Fruit fly (Drosophila melanogaster) whole organism, embryonic: ENCODE data around the gene fit.
A peak's percentile ranks its signal among the peaks of the same experiment; 100 is the strongest.

ENCODE experiments used
- Asciz ChIP-seq: fragments of 200-800 bp; sonication (Bioruptor generic); optimal IDR thresholded peaks from 2 replicates; lab custom pipeline; 2017; ENCODE audit warnings: missing biosample characterization, mild to moderate bottlenecking, missing genetic modification characterization, missing genetic modification reagents
- Atf3 ChIP-seq: fragments of 200-800 bp; sonication (Bioruptor generic); optimal IDR thresholded peaks from 3 replicates; lab custom pipeline; 2016; ENCODE audit warnings: missing biosample characterization, missing genetic modification characterization
- CG12236 ChIP-seq: fragments of 200-800 bp; sonication (Bioruptor generic); optimal IDR thresholded peaks from 2 replicates; lab custom pipeline; 2016; ENCODE audit warnings: missing biosample characterization, missing genetic modification characterization
- CG12744 ChIP-seq: fragments of 200-800 bp; sonication (Bioruptor generic); optimal IDR thresholded peaks from 2 replicates; lab custom pipeline; 2016; ENCODE audit warnings: missing biosample characterization, missing genetic modification characterization
- CG13424 ChIP-seq: fragments of 200-800 bp; sonication (Bioruptor generic); optimal IDR thresholded peaks from 2 replicates; lab custom pipeline; 2019; ENCODE audit warnings: missing biosample characterization, mild to moderate bottlenecking, missing genetic modification characterization, moderate library complexity
- CG14050 ChIP-seq: fragments of 200-800 bp; sonication (Bioruptor generic); IDR thresholded peaks from 3 replicates; pipeline ENCODE4 v1.3.6; 2022; ENCODE audit warnings: missing biosample characterization, missing genetic modification characterization
- CG14441 ChIP-seq: fragments of 200-800 bp; sonication (Bioruptor generic); IDR thresholded peaks from 2 replicates; pipeline ENCODE4 v1.3.6; 2022; ENCODE audit warnings: missing biosample characterization, missing genetic modification characterization
- CG15269 ChIP-seq: fragments of 200-800 bp; sonication (Bioruptor generic); optimal IDR thresholded peaks from 2 replicates; lab custom pipeline; 2018; ENCODE audit warnings: missing biosample characterization, mild to moderate bottlenecking, missing genetic modification characterization, moderate library complexity
- CG15696 ChIP-seq: fragments of 200-800 bp; sonication (Bioruptor generic); optimal IDR thresholded peaks from 2 replicates; lab custom pipeline; 2019; ENCODE audit warnings: missing biosample characterization, mild to moderate bottlenecking, missing genetic modification characterization, moderate library complexity
- CG1647 ChIP-seq: fragments of 200-800 bp; sonication (Bioruptor generic); optimal IDR thresholded peaks from 3 replicates; lab custom pipeline; 2016; ENCODE audit warnings: missing biosample characterization, missing genetic modification characterization
- CG16863 ChIP-seq: fragments of 200-800 bp; sonication (Bioruptor generic); optimal IDR thresholded peaks from 3 replicates; lab custom pipeline; 2016; ENCODE audit warnings: missing biosample characterization, missing genetic modification characterization
- CG18599 ChIP-seq: fragments of 200-800 bp; sonication (Bioruptor generic); optimal IDR thresholded peaks from 3 replicates; lab custom pipeline; 2017; ENCODE audit warnings: missing biosample characterization, missing genetic modification characterization, mild to moderate bottlenecking, moderate library complexity, missing genetic modification reagents
- CG18764 ChIP-seq: fragments of 200-800 bp; sonication (Bioruptor generic); optimal IDR thresholded peaks from 3 replicates; lab custom pipeline; 2016; ENCODE audit warnings: missing biosample characterization, missing genetic modification characterization
- CG2712 ChIP-seq: fragments of 200-800 bp; optimal IDR thresholded peaks from 3 replicates; lab custom pipeline; 2019; ENCODE audit warnings: missing biosample characterization, mild to moderate bottlenecking, missing genetic modification characterization, moderate library complexity
- CG30431 ChIP-seq: fragments of 200-800 bp; sonication (Bioruptor generic); optimal IDR thresholded peaks from 2 replicates; lab custom pipeline; 2017; ENCODE audit warnings: missing biosample characterization, missing genetic modification characterization
- CG3065 ChIP-seq: fragments of 200-800 bp; sonication (Bioruptor generic); optimal IDR thresholded peaks from 2 replicates; lab custom pipeline; 2016; ENCODE audit warnings: missing biosample characterization, missing genetic modification characterization
- CG32532 ChIP-seq: fragments of 200-800 bp; sonication (Bioruptor generic); IDR thresholded peaks from 2 replicates; pipeline ENCODE4 v1.3.6; 2022; ENCODE audit warnings: missing biosample characterization, missing genetic modification characterization
- CG32772 ChIP-seq: fragments of 200-800 bp; sonication (Bioruptor generic); IDR thresholded peaks from 2 replicates; pipeline ENCODE4 v1.3.6; 2022; ENCODE audit warnings: missing biosample characterization, missing genetic modification characterization
- CG3847 ChIP-seq: fragments of 200-800 bp; sonication (Bioruptor generic); IDR thresholded peaks from 2 replicates; pipeline ENCODE4 v1.3.6; 2022; ENCODE audit warnings: missing biosample characterization, missing genetic modification characterization
- CG4282 ChIP-seq: fragments of 200-800 bp; sonication (Bioruptor generic); optimal IDR thresholded peaks from 2 replicates; lab custom pipeline; 2016; ENCODE audit warnings: missing biosample characterization, missing genetic modification characterization
- CG5245 ChIP-seq: fragments of 200-800 bp; sonication (Bioruptor generic); optimal IDR thresholded peaks from 3 replicates; lab custom pipeline; 2016; ENCODE audit warnings: missing biosample characterization, missing genetic modification characterization
- CG6175 ChIP-seq: fragments of 200-800 bp; sonication (Bioruptor generic); IDR thresholded peaks from 3 replicates; pipeline ENCODE4 v1.3.6; 2022; ENCODE audit warnings: missing biosample characterization, missing genetic modification characterization
- CG7928 ChIP-seq: fragments of 200-800 bp; sonication (Bioruptor generic); optimal IDR thresholded peaks from 2 replicates; lab custom pipeline; 2017; ENCODE audit warnings: missing biosample characterization, mild to moderate bottlenecking, missing genetic modification characterization
- Chrac-16 ChIP-seq: fragments of 200-800 bp; sonication (Bioruptor generic); optimal IDR thresholded peaks from 3 replicates; lab custom pipeline; 2016; ENCODE audit warnings: missing biosample characterization, missing genetic modification characterization
- D19A ChIP-seq: fragments of 200-800 bp; optimal IDR thresholded peaks from 3 replicates; lab custom pipeline; 2019; ENCODE audit warnings: missing biosample characterization, mild to moderate bottlenecking, missing genetic modification characterization, moderate library complexity
- Dek ChIP-seq: fragments of 200-800 bp; sonication (Bioruptor generic); optimal IDR thresholded peaks from 3 replicates; lab custom pipeline; 2019; ENCODE audit warnings: missing biosample characterization, mild to moderate bottlenecking, missing genetic modification characterization, moderate library complexity
- Dfd ChIP-seq, 2 experiments: fragments of >200 bp; optimal IDR thresholded peaks; 2 replicates each; lab custom pipeline; 2017; ENCODE audit warnings: missing biosample characterization in 2 of 2, missing genetic modification characterization in 2 of 2
- E2f2 ChIP-seq: fragments of 200-800 bp; sonication (Bioruptor generic); IDR thresholded peaks from 2 replicates; pipeline ENCODE4 v1.3.6; 2022; ENCODE audit warnings: missing biosample characterization, missing genetic modification characterization
- H2.0 ChIP-seq: fragments of 200-800 bp; sonication (Bioruptor generic); IDR thresholded peaks from 2 replicates; pipeline ENCODE4 v1.3.6; 2022; ENCODE audit warnings: missing biosample characterization, missing genetic modification characterization
- Hr51 ChIP-seq, 2 experiments: fragments of 200-800 bp; sonication (Bioruptor generic); optimal IDR thresholded peaks; 2 replicates in 1 of 2; 3 replicates in 1 of 2; lab custom pipeline; 2016 to 2018; ENCODE audit warnings: missing biosample characterization in 2 of 2, missing genetic modification characterization in 2 of 2, mild to moderate bottlenecking in 1 of 2, moderate library complexity in 1 of 2
- Kr ChIP-seq: fragments of 200-800 bp; sonication (Bioruptor generic); optimal IDR thresholded peaks from 2 replicates; lab custom pipeline; 2017; ENCODE audit warnings: missing biosample characterization, mild to moderate bottlenecking, missing genetic modification characterization
- Neu2 ChIP-seq: fragments of 200-800 bp; sonication (Bioruptor generic); optimal IDR thresholded peaks from 3 replicates; lab custom pipeline; 2016; ENCODE audit warnings: missing biosample characterization, missing genetic modification characterization, borderline replicate concordance
- Optix ChIP-seq: fragments of 200-800 bp; sonication (Bioruptor generic); IDR thresholded peaks from 3 replicates; pipeline ENCODE4 v1.3.6; 2022; ENCODE audit warnings: missing biosample characterization, missing genetic modification characterization
- PHDP ChIP-seq: fragments of 200-800 bp; sonication (Bioruptor generic); optimal IDR thresholded peaks from 3 replicates; lab custom pipeline; 2018; ENCODE audit warnings: missing biosample characterization, mild to moderate bottlenecking, missing genetic modification characterization, moderate library complexity
- Six4 ChIP-seq: fragments of 200-800 bp; sonication (Bioruptor generic); optimal IDR thresholded peaks from 2 replicates; lab custom pipeline; 2016; ENCODE audit warnings: missing biosample characterization, missing genetic modification characterization
- Taf1 ChIP-seq: fragments of 200-800 bp; sonication (Bioruptor generic); IDR thresholded peaks from 2 replicates; pipeline ENCODE4 v1.3.6; 2022; ENCODE audit warnings: missing biosample characterization, missing genetic modification characterization
- YL-1 ChIP-seq: fragments of 200-800 bp; sonication (Bioruptor generic); optimal IDR thresholded peaks from 3 replicates; lab custom pipeline; 2017; ENCODE audit warnings: missing biosample characterization, mild to moderate bottlenecking, missing genetic modification characterization
- ap ChIP-seq: fragments of 200-800 bp; sonication (Bioruptor generic); IDR thresholded peaks from 2 replicates; pipeline ENCODE4 v1.3.6; 2022; ENCODE audit warnings: missing biosample characterization, missing genetic modification characterization
- danr ChIP-seq: fragments of 200-800 bp; sonication (Bioruptor generic); IDR thresholded peaks from 2 replicates; pipeline ENCODE4 v1.3.6; 2022; ENCODE audit warnings: missing biosample characterization, missing genetic modification characterization
- disco-r ChIP-seq: fragments of 200-800 bp; sonication (Bioruptor generic); optimal IDR thresholded peaks from 2 replicates; lab custom pipeline; 2016; ENCODE audit warnings: missing biosample characterization, missing genetic modification characterization
- hbn ChIP-seq: fragments of 200-800 bp; sonication (Bioruptor generic); IDR thresholded peaks from 2 replicates; pipeline ENCODE4 v1.3.6; 2022; ENCODE audit warnings: missing biosample characterization, missing genetic modification characterization; ENCODE audit not compliant: partially characterized antibody
- otp ChIP-seq: fragments of 200-800 bp; sonication (Bioruptor generic); IDR thresholded peaks from 3 replicates; pipeline ENCODE4, ENCODE4 v1.3.6; 2022; ENCODE audit warnings: missing biosample characterization, missing genetic modification characterization
- pan ChIP-seq, 4 experiments: fragments of >200 bp in 3 of 4; fragments of 200-800 bp in 1 of 4; sonication (Bioruptor generic) in 1 of 4; optimal IDR thresholded peaks in 3 of 4; IDR thresholded peaks in 1 of 4; 2 replicates each; pipeline versions ENCODE4 v1.3.6 to Lab custom; 2017 to 2022; ENCODE audit warnings: missing biosample characterization in 2 of 4, missing genetic modification characterization in 2 of 4, mixed read lengths in 1 of 4
- psq ChIP-seq: fragments of 200-800 bp; sonication (Bioruptor generic); optimal IDR thresholded peaks from 2 replicates; lab custom pipeline; 2017; ENCODE audit warnings: missing biosample characterization, missing genetic modification characterization
- pum ChIP-seq: fragments of 200-800 bp; sonication (Bioruptor generic); optimal IDR thresholded peaks from 2 replicates; lab custom pipeline; 2016; ENCODE audit warnings: missing biosample characterization, missing genetic modification characterization
- ro ChIP-seq: fragments of 200-800 bp; sonication (Bioruptor generic); IDR thresholded peaks from 2 replicates; pipeline ENCODE4 v1.3.6; 2022; ENCODE audit warnings: missing biosample characterization, missing genetic modification characterization
- shn ChIP-seq: fragments of 200-800 bp; sonication (Bioruptor generic); optimal IDR thresholded peaks from 3 replicates; lab custom pipeline; 2016; ENCODE audit warnings: missing biosample characterization, missing genetic modification characterization
- slou ChIP-seq: fragments of 200-800 bp; sonication (Bioruptor generic); optimal IDR thresholded peaks from 3 replicates; lab custom pipeline; 2016; ENCODE audit warnings: missing biosample characterization, missing genetic modification characterization
- tin ChIP-seq: fragments of 200-800 bp; sonication (Bioruptor generic); optimal IDR thresholded peaks from 3 replicates; lab custom pipeline; 2016; ENCODE audit warnings: missing biosample characterization, missing genetic modification characterization
- unpg ChIP-seq: fragments of 200-800 bp; sonication (Bioruptor generic); optimal IDR thresholded peaks from 3 replicates; lab custom pipeline; 2018; ENCODE audit warnings: missing biosample characterization, mild to moderate bottlenecking, missing genetic modification characterization, moderate library complexity
- vvl ChIP-seq: fragments of 200-800 bp; sonication (Bioruptor generic); IDR thresholded peaks from 2 replicates; pipeline ENCODE4 v1.3.6; 2022; ENCODE audit warnings: missing biosample characterization, missing genetic modification characterization

Gene fit

DNA sequence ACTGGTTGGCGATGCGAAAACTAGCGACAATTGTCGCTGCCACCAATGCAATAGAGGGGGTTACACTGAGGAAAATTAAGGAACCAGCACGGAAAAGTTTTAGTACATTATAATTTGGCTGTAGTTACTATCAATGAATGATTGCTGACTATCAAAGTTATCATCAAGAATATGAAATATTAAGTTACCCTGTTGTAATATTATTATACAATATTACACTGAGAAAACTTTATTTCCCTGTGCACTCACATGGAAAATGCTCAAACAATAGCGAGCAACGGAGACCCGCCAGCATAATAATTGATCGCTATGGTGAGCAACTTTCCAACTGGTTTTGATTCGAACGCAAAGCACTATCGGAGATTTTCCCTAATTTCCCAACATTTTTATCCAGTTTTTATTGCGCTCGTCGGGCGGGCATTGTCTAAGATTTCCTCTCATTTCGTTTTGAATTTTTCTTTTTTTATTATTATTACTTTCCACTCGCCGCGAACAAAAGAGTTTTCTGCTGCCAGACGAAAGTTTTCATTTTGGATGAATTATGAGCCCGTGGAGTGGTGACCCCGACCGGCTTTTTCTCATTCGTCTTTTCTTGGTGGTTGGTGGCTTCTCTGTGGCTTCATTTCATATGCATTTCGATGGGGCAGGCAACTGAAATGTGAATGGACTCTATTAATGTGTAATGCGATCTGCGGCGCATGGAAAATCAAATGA lies 22.0 kb downstream of the fit start (continued):
- TF ChIP-seq danr (GFP tag; lab: Robert Waterston, UW) (peak; percentile 56), CG3847 (peak; percentile 39; the same call in 1 of the 2 replicates), Kr (GFP tag; lab: Kevin White, UChicago) (no peak), CG14441 (GFP tag; lab: Robert Waterston, UW) (peak; percentile 45), CG4282 (GFP tag; lab: Kevin White, UChicago) (no peak), Dfd (GFP tag; optimal IDR thresholded peaks at IDR 0.05; lab: Kevin White, UChicago) (no peak), Chrac-16 (GFP tag; lab: Kevin White, UChicago) (peak; percentile 72), Atf3 (peak; percentile 13), YL-1 (GFP tag; lab: Kevin White, UChicago) (peak; percentile 46), disco-r (GFP tag; lab: Kevin White, UChicago) (peak; percentile 47), CG14050 (GFP tag; lab: Robert Waterston, UW) (peak; percentile 27; the same call in 1 of the 3 replicates), CG3065 (GFP tag; lab: Kevin White, UChicago) (peak; percentile 16), CG12236 (GFP tag; lab: Kevin White, UChicago) (peak; percentile 5), otp (GFP tag; lab: Robert Waterston, UW) (peak; percentile 75; the same call in 2 of the 3 replicates), Optix (peak; percentile 56; the same call in 2 of the 3 replicates), shn (no peak), ap (GFP tag; lab: Robert Waterston, UW) (peak; percentile 69), Six4 (peak; percentile 51), CG12744 (GFP tag; lab: Kevin White, UChicago) (no peak), CG16863 (GFP tag; lab: Kevin White, UChicago) (peak; percentile 26), CG5245 (GFP tag; lab: Kevin White, UChicago) (peak; percentile 61), CG30431 (GFP tag; lab: Kevin White, UChicago) (peak; percentile 57), psq (GFP tag; lab: Kevin White, UChicago) (no peak), CG7928 (GFP tag; lab: Kevin White, UChicago) (no peak), tin (GFP tag; lab: Kevin White, UChicago) (peak; percentile 59), Taf1 (GFP tag; lab: Robert Waterston, UW) (no peak), Neu2 (GFP tag; lab: Kevin White, UChicago) (no peak), hbn (no peak), CG18599 (GFP tag; lab: Kevin White, UChicago) (peak; percentile 3), CG2712 (tag; lab: Kevin White, UChicago) (peak; percentile 92), D19A (tag; lab: Kevin White, UChicago) (peak; percentile 68), slou (no peak), CG18764 (peak; percentile 42), H2.0 (GFP tag; lab: Robert Waterston, UW) (peak; percentile 71), Dek (tag; lab: Kevin White, UChicago) (peak; percentile 63), Asciz (GFP tag; lab: Kevin White, UChicago) (peak; percentile 84), pum (GFP tag; lab: Kevin White, UChicago) (peak; percentile 69), CG15269 (tag; lab: Kevin White, UChicago) (peak; percentile 74)

DNA sequence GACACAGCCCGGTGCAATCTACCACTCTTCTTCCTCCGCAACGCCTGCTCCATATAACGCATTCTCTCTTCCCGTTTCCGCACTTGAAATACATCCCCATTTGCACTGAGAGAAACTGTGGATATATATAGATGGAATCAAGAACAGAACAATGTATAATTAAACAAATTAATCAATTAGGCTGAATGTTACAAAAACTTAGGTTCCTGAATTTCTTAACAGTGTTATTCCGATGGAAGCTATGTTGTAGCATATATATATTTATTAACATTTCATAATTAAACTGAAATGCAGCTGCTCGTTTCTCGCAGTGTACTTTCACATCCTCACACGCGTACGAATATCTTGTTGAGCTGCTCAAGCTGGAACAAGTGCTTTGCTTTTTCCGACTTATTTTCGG lies 24.7 kb downstream of the fit start:
- TF ChIP-seq CG32532 (GFP tag; lab: Robert Waterston, UW) = no peak
- TF ChIP-seq ro = no peak
- TF ChIP-seq CG32772 = no peak
- TF ChIP-seq Hr51 (GFP tag; optimal IDR thresholded peaks at IDR 0.05; lab: Kevin White, UChicago) = peak; percentile 9 to 35
- no peak for TF ChIP-seq CG6175 (GFP tag; lab: Robert Waterston, UW)
- TF ChIP-seq CG15696 (tag; lab: Kevin White, UChicago) = peak; percentile 62
- TF ChIP-seq CG1647 (GFP tag; lab: Kevin White, UChicago) = no peak
- TF ChIP-seq pan (optimal IDR thresholded peaks at IDR 0.05; lab: Kevin White, UChicago) = no peak
- no peak for TF ChIP-seq pan (GFP tag; optimal IDR thresholded peaks at IDR 0.05 in 1 of 2, IDR thresholded peaks at IDR 0.05 in 1 of 2)
- TF ChIP-seq CG13424 = peak; percentile 43
- peak; percentile 44; the same call in 1 of the 2 replicates for TF ChIP-seq vvl
- TF ChIP-seq unpg (GFP tag; lab: Kevin White, UChicago) = peak; percentile 57
- peak; percentile 62 for TF ChIP-seq PHDP (tag; lab: Kevin White, UChicago)
- no peak for TF ChIP-seq E2f2
